Worm (Caenorhabditis elegans) whole organism, L4/young adult: ENCODE results near the gene msp-113.

Experiments
- W03F9.2 ChIP-seq: fragments of 150-350 bp; optimal IDR thresholded peaks from 2 replicates; lab custom pipeline; 2014; ENCODE audit warnings: missing biosample characterization, missing genetic modification characterization
- dao-5 ChIP-seq: sonication (generic microtip); optimal IDR thresholded peaks from 2 replicates; lab custom pipeline; 2016; ENCODE audit warnings: missing genotype, missing genetic modification characterization, moderate library complexity, missing compliant biosample characterization
- him-1 ChIP-seq: sonication (generic microtip); optimal IDR thresholded peaks from 2 replicates; lab custom pipeline; 2016; ENCODE audit warnings: missing genotype, missing genetic modification reagents, missing genetic modification characterization, missing compliant biosample characterization

DNA sequence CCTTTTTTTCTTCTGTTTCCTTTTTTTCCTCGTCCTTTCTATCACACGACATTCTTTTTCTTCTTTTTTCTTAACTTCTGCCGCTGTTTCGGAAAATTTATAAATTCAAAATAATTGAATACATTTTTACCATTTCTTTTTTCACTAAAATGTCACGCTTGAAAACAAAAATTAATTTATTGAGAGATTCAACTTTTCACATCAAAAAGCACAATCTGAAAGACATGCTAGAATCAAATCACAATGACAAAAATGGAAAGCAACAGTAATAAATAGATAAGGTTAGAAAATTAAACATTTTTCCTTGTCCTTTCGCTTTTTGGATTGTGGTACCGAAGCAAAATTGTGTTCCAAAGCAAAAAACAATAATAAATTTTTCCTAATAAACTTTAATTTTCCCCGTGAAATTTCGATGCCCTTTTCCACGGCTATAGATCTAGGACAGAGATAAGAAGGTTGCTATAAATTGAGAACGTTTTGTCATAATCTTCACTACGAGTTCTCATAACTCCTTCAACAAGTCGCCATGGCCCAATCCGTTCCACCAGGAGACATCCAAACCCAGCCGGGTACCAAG lies at the start of gene msp-113, which contains the start of gene ZK354.6:
- TF ChIP-seq him-1 (no peak), dao-5 (no peak), W03F9.2 (tag; lab: Kevin White, UChicago) (no peak)
